Fruit fly (Drosophila melanogaster): ENCODE measurements around the gene CG10560.

DNA sequence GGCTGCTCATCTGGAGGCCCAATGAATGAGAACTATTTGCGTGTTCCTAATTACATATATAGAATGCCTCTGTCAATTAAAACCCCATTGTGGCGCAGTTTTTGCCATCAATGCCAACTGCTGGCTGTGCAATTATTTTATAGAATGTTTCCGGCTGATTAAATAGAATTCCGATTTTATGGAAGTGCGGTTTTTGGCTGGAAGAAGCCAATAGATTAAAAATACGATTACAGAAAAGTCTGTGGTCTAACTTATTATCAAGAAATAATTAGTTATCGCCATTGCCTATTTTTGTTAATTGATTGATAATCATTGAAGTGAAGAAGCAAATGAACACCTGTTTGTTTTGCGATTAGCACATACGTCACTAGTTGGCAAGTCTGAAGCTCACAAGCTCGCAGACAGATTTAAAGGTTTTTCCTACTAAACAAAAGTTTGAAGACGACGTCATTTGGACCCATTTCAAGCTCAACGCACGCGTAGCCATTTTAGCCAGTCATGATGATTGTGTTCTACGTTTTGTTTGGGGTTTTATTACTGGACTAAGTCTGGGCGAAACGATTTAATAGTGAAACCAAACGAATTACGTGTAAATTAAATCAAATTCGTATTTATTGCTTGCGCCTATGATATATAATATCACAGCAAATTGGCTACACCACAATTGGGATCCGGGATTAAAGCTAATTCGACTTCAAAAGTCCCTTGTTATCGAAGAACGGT, 13.9 kb downstream of the CG10560 start:
- TF ChIP-seq kay (GFP tag; ENCODE audit: borderline replicate concordance) (peak; percentile 95), ovo (GFP tag; optimal IDR thresholded peaks at IDR 0.05) (no peak), pad (GFP tag; optimal IDR thresholded peaks at IDR 0.05) (no peak), CG14711 (tag; optimal IDR thresholded peaks at IDR 0.05) (no peak), Crg-1 (GFP tag; optimal IDR thresholded peaks at IDR 0.05) (no peak), Mnt (GFP tag; optimal IDR thresholded peaks at IDR 0.05) (no peak), cnc (optimal IDR thresholded peaks at IDR 0.05) (peak; percentile 54 to 91), CG7101 (tag; optimal IDR thresholded peaks at IDR 0.05) (no peak), CG5204 (GFP tag; optimal IDR thresholded peaks at IDR 0.05) (no peak), CG33017 (tag; optimal IDR thresholded peaks at IDR 0.05) (no peak), toe (GFP tag; optimal IDR thresholded peaks at IDR 0.05) (no peak), Clk (GFP tag; optimal IDR thresholded peaks at IDR 0.05) (no peak), tj (GFP tag; optimal IDR thresholded peaks at IDR 0.05) (peak; percentile 28), bab1 (GFP tag; optimal IDR thresholded peaks at IDR 0.05) (no peak)

Measured in whole organism, adult.